Worm (Caenorhabditis elegans) whole organism, early embryonic: ENCODE results near the gene str-172.
A peak's percentile ranks its signal among the peaks of the same experiment; 100 is the strongest.

Experiments
- B0310.2 ChIP-seq: sonication (generic microtip); optimal IDR thresholded peaks from 2 replicates; lab custom pipeline; 2016; ENCODE audit warnings: mild to moderate bottlenecking, missing genetic modification characterization, missing compliant biosample characterization
- F13C5.2 ChIP-seq: sonication (generic microtip); optimal IDR thresholded peaks from 2 replicates; lab custom pipeline; 2017; ENCODE audit warnings: mild to moderate bottlenecking, missing genetic modification characterization, inconsistent platforms, missing compliant biosample characterization
- aly-1 ChIP-seq: sonication (generic microtip); optimal IDR thresholded peaks from 2 replicates; lab custom pipeline; 2016; ENCODE audit warnings: missing genetic modification characterization, missing compliant biosample characterization
- ama-1 ChIP-seq: fragments of 150-350 bp; optimal IDR thresholded peaks from 2 replicates; lab custom pipeline; 2014
- ceh-13 ChIP-seq: fragments of 200-800 bp; sonication (Bioruptor generic); optimal IDR thresholded peaks from 2 replicates; lab custom pipeline; 2018; ENCODE audit warnings: mild to moderate bottlenecking, missing genetic modification characterization, missing compliant biosample characterization
- ceh-36 ChIP-seq: sonication (generic microtip); optimal IDR thresholded peaks from 2 replicates; lab custom pipeline; 2016; ENCODE audit warnings: missing genetic modification characterization, inconsistent platforms, missing compliant biosample characterization
- ets-7 ChIP-seq: sonication (generic microtip); optimal IDR thresholded peaks from 2 replicates; lab custom pipeline; 2016; ENCODE audit warnings: missing genotype, missing genetic modification characterization, missing compliant biosample characterization
- flt-1 ChIP-seq: fragments of 200-800 bp; sonication (Bioruptor generic); IDR thresholded peaks from 2 replicates; pipeline ENCODE4 v1.3.6; 2022; ENCODE audit warnings: missing genetic modification characterization, missing compliant biosample characterization
- hmbx-1 ChIP-seq: sonication (generic microtip); optimal IDR thresholded peaks from 2 replicates; lab custom pipeline; 2016; ENCODE audit warnings: mild to moderate bottlenecking, missing genetic modification characterization, missing compliant biosample characterization
- hmg-4 ChIP-seq: fragments of 200-800 bp; sonication (Bioruptor generic); optimal IDR thresholded peaks from 2 replicates; lab custom pipeline; 2018; ENCODE audit warnings: mild to moderate bottlenecking, missing genetic modification characterization, missing compliant biosample characterization
- hnd-1 ChIP-seq: sonication (generic microtip); optimal IDR thresholded peaks from 2 replicates; lab custom pipeline; 2016; ENCODE audit warnings: missing genetic modification characterization, missing compliant biosample characterization
- pes-1 ChIP-seq: fragments of 200-800 bp; sonication (Bioruptor generic); IDR thresholded peaks from 2 replicates; pipeline ENCODE4 v1.3.6; 2022; ENCODE audit warnings: missing genetic modification reagents, missing genetic modification characterization, missing compliant biosample characterization
- scrt-1 ChIP-seq: fragments of 200-800 bp; sonication (Bioruptor generic); IDR thresholded peaks from 2 replicates; pipeline ENCODE4 v1.3.6; 2022; ENCODE audit warnings: missing genetic modification characterization, missing compliant biosample characterization
- sea-1 ChIP-seq: fragments of 200-800 bp; sonication (Bioruptor generic); conservative IDR thresholded peaks from 2 replicates; pipeline ENCODE4 v1.3.6; 2022; ENCODE audit warnings: missing genetic modification characterization, missing compliant biosample characterization
- tbx-11 ChIP-seq: fragments of 200-800 bp; sonication (Bioruptor generic); IDR thresholded peaks from 2 replicates; pipeline ENCODE4 v1.3.6; 2022; ENCODE audit warnings: missing genetic modification characterization, missing compliant biosample characterization
- tbx-37 ChIP-seq: fragments of 200-800 bp; sonication (Bioruptor generic); conservative IDR thresholded peaks from 2 replicates; pipeline ENCODE4 v1.3.6; 2022; ENCODE audit warnings: missing genetic modification reagents, missing genetic modification characterization, missing compliant biosample characterization
- tra-4 ChIP-seq: sonication (generic microtip); optimal IDR thresholded peaks from 2 replicates; lab custom pipeline; 2017; ENCODE audit warnings: missing genetic modification characterization, missing compliant biosample characterization

Gene str-172

ce11 chrIV:4864524-4864923, 3.0 kb downstream of the str-172 start:
- TF ChIP-seq aly-1 (tag; lab: Kevin White, UChicago) = no peak
- TF ChIP-seq scrt-1 (GFP tag; lab: Robert Waterston, UW) = no peak
- no peak for TF ChIP-seq sea-1 (GFP tag; lab: Robert Waterston, UW)
- 0 out of 2 replicates have a peak, but pooled peaks have one; percentile 19 for TF ChIP-seq tbx-11
- no peak for TF ChIP-seq tbx-37 (GFP tag; lab: Robert Waterston, UW)
- TF ChIP-seq tra-4 (tag; lab: Kevin White, UChicago) = no peak
- 0 out of 2 replicates have a peak, but pooled peaks have one; percentile 32 for TF ChIP-seq pes-1 (GFP tag; lab: Robert Waterston, UW)
- no peak for TF ChIP-seq ama-1

ce11 chrIV:4861449-4861848, 6.1 kb downstream of the str-172 start, which contains the start of the genes Y17G9A.4 and str-173:
Gene Y17G9A.4 (minus strand): TSS chrIV:4861549.
Gene str-173 (plus strand): TSS chrIV:4861773.
- TF ChIP-seq ama-1 = no peak
- no peak for TF ChIP-seq scrt-1 (GFP tag; lab: Robert Waterston, UW)
- TF ChIP-seq flt-1 (GFP tag; lab: Robert Waterston, UW) = no peak
- TF ChIP-seq B0310.2 (tag; lab: Kevin White, UChicago) = no peak
- TF ChIP-seq hnd-1 = no peak
- TF ChIP-seq aly-1 (tag; lab: Kevin White, UChicago) = no peak
- no peak for TF ChIP-seq tbx-37 (GFP tag; lab: Robert Waterston, UW)
- no peak for TF ChIP-seq F13C5.2 (tag; lab: Kevin White, UChicago)
- TF ChIP-seq tra-4 (tag; lab: Kevin White, UChicago) = no peak
- no peak for TF ChIP-seq ceh-36 (tag; lab: Kevin White, UChicago)
- no peak for TF ChIP-seq tbx-11
- no peak for TF ChIP-seq hmbx-1 (tag; lab: Kevin White, UChicago)
- no peak for TF ChIP-seq ceh-13 (GFP tag; lab: Kevin White, UChicago)
- TF ChIP-seq hmg-4 (GFP tag; lab: Kevin White, UChicago) = no peak
- TF ChIP-seq ets-7 = no peak
- no peak for TF ChIP-seq pes-1 (GFP tag; lab: Robert Waterston, UW)

- TF ChIP-seq hmbx-1 (tag; lab: Kevin White, UChicago) = no peak
- TF ChIP-seq tra-4 (tag; lab: Kevin White, UChicago) = no peak
- TF ChIP-seq tbx-37 (GFP tag; lab: Robert Waterston, UW) = no peak
- no peak for TF ChIP-seq ama-1
Observed at ce11 chrIV:4858573-4858972, 8.9 kb downstream of the str-172 start, which contains the start of gene Y17G9A.3. Gene Y17G9A.3 (minus strand): TSS chrIV:4858673.

- TF ChIP-seq tbx-11 (no peak), B0310.2 (tag; lab: Kevin White, UChicago) (no peak), scrt-1 (GFP tag; lab: Robert Waterston, UW) (no peak), hnd-1 (no peak), ceh-13 (GFP tag; lab: Kevin White, UChicago) (no peak)
Observed at ce11 chrIV:4856195-4856594, 11.3 kb downstream of the str-172 start, which contains the start of gene Y17G9A.2. Gene Y17G9A.2 (minus strand): TSS chrIV:4856295.

- TF ChIP-seq hnd-1 = no peak
- no peak for TF ChIP-seq hmg-4 (GFP tag; lab: Kevin White, UChicago)
- no peak for TF ChIP-seq ama-1
- no peak for TF ChIP-seq flt-1 (GFP tag; lab: Robert Waterston, UW)
Observed at ce11 chrIV:4846793-4847192, 20.7 kb downstream of the str-172 start, which contains the start of gene tat-2. Gene tat-2 (minus strand): TSS chrIV:4846893.

ce11 chrIV:4842030-4842429, 25.5 kb downstream of the str-172 start:
- TF ChIP-seq F13C5.2 (tag; lab: Kevin White, UChicago) = no peak

- TF ChIP-seq pes-1 (GFP tag; lab: Robert Waterston, UW) (no peak), ceh-13 (GFP tag; lab: Kevin White, UChicago) (no peak), ets-7 (no peak), B0310.2 (tag; lab: Kevin White, UChicago) (no peak), ceh-36 (tag; lab: Kevin White, UChicago) (no peak), flt-1 (GFP tag; lab: Robert Waterston, UW) (no peak)
Observed at ce11 chrIV:4829641-4830040, 37.9 kb downstream of the str-172 start.

- TF ChIP-seq ama-1 (no peak), sea-1 (GFP tag; lab: Robert Waterston, UW) (no peak), B0310.2 (tag; lab: Kevin White, UChicago) (no peak), tbx-37 (GFP tag; lab: Robert Waterston, UW) (no peak), F13C5.2 (tag; lab: Kevin White, UChicago) (no peak), ets-7 (no peak), hmbx-1 (tag; lab: Kevin White, UChicago) (no peak), aly-1 (tag; lab: Kevin White, UChicago) (no peak), tra-4 (tag; lab: Kevin White, UChicago) (no peak)
Observed at ce11 chrIV:4827219-4827618, 40.3 kb downstream of the str-172 start, which contains the start of gene mpz-4. Gene mpz-4 (minus strand): TSS chrIV:4827319.

- TF ChIP-seq ceh-13 (GFP tag; lab: Kevin White, UChicago) = no peak
- TF ChIP-seq ceh-36 (tag; lab: Kevin White, UChicago) = no peak
- no peak for TF ChIP-seq tbx-11
- no peak for TF ChIP-seq B0310.2 (tag; lab: Kevin White, UChicago)
- TF ChIP-seq hnd-1 = no peak
- TF ChIP-seq sea-1 (GFP tag; lab: Robert Waterston, UW) = no peak
- no peak for TF ChIP-seq tbx-37 (GFP tag; lab: Robert Waterston, UW)
- TF ChIP-seq flt-1 (GFP tag; lab: Robert Waterston, UW) = no peak
- TF ChIP-seq hmg-4 (GFP tag; lab: Kevin White, UChicago) = no peak
- TF ChIP-seq F13C5.2 (tag; lab: Kevin White, UChicago) = no peak
- no peak for TF ChIP-seq scrt-1 (GFP tag; lab: Robert Waterston, UW)
- no peak for TF ChIP-seq pes-1 (GFP tag; lab: Robert Waterston, UW)
Observed at ce11 chrIV:4821843-4822242, 45.7 kb downstream of the str-172 start.
